Worm (Caenorhabditis elegans) whole organism, late embryonic: Measurements from ENCODE around the gene K10C2.7.
A peak's percentile ranks its signal among the peaks of the same experiment; 100 is the strongest.

Experiments used
- F13H6.1 ChIP-seq: sonication (generic microtip); optimal IDR thresholded peaks from 2 replicates; lab custom pipeline; 2016; ENCODE audit warnings: missing genetic modification characterization, missing compliant biosample characterization
- K02D7.2 ChIP-seq: sonication (generic microtip); optimal IDR thresholded peaks from 2 replicates; lab custom pipeline; 2017; ENCODE audit warnings: mild to moderate bottlenecking, missing genetic modification characterization, missing compliant biosample characterization
- T23F11.4 ChIP-seq: fragments of 200-800 bp; sonication (Bioruptor generic); optimal IDR thresholded peaks from 2 replicates; lab custom pipeline; 2018; ENCODE audit warnings: mild to moderate bottlenecking, missing genetic modification characterization, missing compliant biosample characterization
- Y22D7AL.16 ChIP-seq: sonication (generic microtip); optimal IDR thresholded peaks from 2 replicates; lab custom pipeline; 2016; ENCODE audit warnings: missing genetic modification characterization, missing compliant biosample characterization
- ceh-14 ChIP-seq: sonication (generic microtip); optimal IDR thresholded peaks from 2 replicates; lab custom pipeline; 2016; ENCODE audit warnings: missing genotype, missing genetic modification characterization, missing compliant biosample characterization
- ceh-2 ChIP-seq: sonication (generic microtip); optimal IDR thresholded peaks from 2 replicates; lab custom pipeline; 2016; ENCODE audit warnings: missing genotype, missing genetic modification characterization, missing compliant biosample characterization
- ceh-24 ChIP-seq: sonication (generic microtip); optimal IDR thresholded peaks from 2 replicates; lab custom pipeline; 2016; ENCODE audit warnings: mild to moderate bottlenecking, missing genetic modification characterization, missing compliant biosample characterization
- ceh-34 ChIP-seq: sonication (generic microtip); optimal IDR thresholded peaks from 2 replicates; lab custom pipeline; 2016; ENCODE audit warnings: mild to moderate bottlenecking, missing genetic modification characterization, missing compliant biosample characterization
- ceh-48 ChIP-seq: sonication (generic microtip); optimal IDR thresholded peaks from 2 replicates; lab custom pipeline; 2016; ENCODE audit warnings: missing genetic modification characterization, inconsistent platforms, missing compliant biosample characterization
- che-1 ChIP-seq: sonication (generic microtip); optimal IDR thresholded peaks from 2 replicates; lab custom pipeline; 2016; ENCODE audit warnings: mild to moderate bottlenecking, missing genetic modification characterization, missing compliant biosample characterization
- dmd-4 ChIP-seq: sonication (generic microtip); optimal IDR thresholded peaks from 2 replicates; lab custom pipeline; 2016; ENCODE audit warnings: borderline replicate concordance, missing genetic modification characterization, missing compliant biosample characterization
- dve-1 ChIP-seq: sonication (generic microtip); optimal IDR thresholded peaks from 2 replicates; lab custom pipeline; 2017; ENCODE audit warnings: antibody characterized with exemption, mild to moderate bottlenecking, missing genetic modification characterization, missing compliant biosample characterization
- elt-2 ChIP-seq: sonication (generic microtip); optimal IDR thresholded peaks from 2 replicates; lab custom pipeline; 2016; ENCODE audit warnings: missing genetic modification reagents, missing genetic modification characterization, missing compliant biosample characterization
- elt-4 ChIP-seq: sonication (generic microtip); optimal IDR thresholded peaks from 2 replicates; lab custom pipeline; 2016; ENCODE audit warnings: missing genetic modification characterization, missing compliant biosample characterization
- eyg-1 ChIP-seq: sonication (generic microtip); optimal IDR thresholded peaks from 2 replicates; lab custom pipeline; 2016; ENCODE audit warnings: missing genotype, missing genetic modification characterization, missing compliant biosample characterization
- fax-1 ChIP-seq: sonication (generic microtip); optimal IDR thresholded peaks from 2 replicates; lab custom pipeline; 2016; ENCODE audit warnings: missing genotype, missing genetic modification characterization, missing compliant biosample characterization
- fkh-6 ChIP-seq: sonication (generic microtip); optimal IDR thresholded peaks from 2 replicates; lab custom pipeline; 2016; ENCODE audit warnings: missing genetic modification characterization, missing compliant biosample characterization
- hlh-15 ChIP-seq: sonication (generic microtip); optimal IDR thresholded peaks from 2 replicates; lab custom pipeline; 2016; ENCODE audit warnings: missing genetic modification characterization, missing compliant biosample characterization
- hlh-6 ChIP-seq: sonication (generic microtip); optimal IDR thresholded peaks from 2 replicates; lab custom pipeline; 2016; ENCODE audit warnings: missing genotype, missing genetic modification characterization, missing compliant biosample characterization
- hlh-8 ChIP-seq: sonication (generic microtip); optimal IDR thresholded peaks from 2 replicates; lab custom pipeline; 2016; ENCODE audit warnings: missing genotype, missing genetic modification characterization, missing compliant biosample characterization
- madf-2 ChIP-seq: sonication (generic microtip); optimal IDR thresholded peaks from 2 replicates; lab custom pipeline; 2017; ENCODE audit warnings: missing genetic modification characterization, missing compliant biosample characterization
- mec-3 ChIP-seq: sonication (generic microtip); optimal IDR thresholded peaks from 2 replicates; lab custom pipeline; 2016; ENCODE audit warnings: borderline replicate concordance, missing genetic modification characterization, missing compliant biosample characterization
- nhr-11 ChIP-seq: fragments of 150-350 bp; optimal IDR thresholded peaks from 2 replicates; lab custom pipeline; 2014; ENCODE audit warnings: missing biosample characterization, missing genetic modification characterization
- npax-4 ChIP-seq: sonication (generic microtip); optimal IDR thresholded peaks from 2 replicates; lab custom pipeline; 2016; ENCODE audit warnings: missing genetic modification characterization, missing compliant biosample characterization
- pag-3 ChIP-seq: sonication (generic microtip); optimal IDR thresholded peaks from 2 replicates; lab custom pipeline; 2016; ENCODE audit warnings: missing compliant biosample characterization, missing genetic modification characterization, borderline replicate concordance
- pha-2 ChIP-seq: sonication (generic microtip); optimal IDR thresholded peaks from 2 replicates; lab custom pipeline; 2017; ENCODE audit warnings: mild to moderate bottlenecking, missing genetic modification characterization, missing compliant biosample characterization
- pqm-1 ChIP-seq: sonication (generic microtip); optimal IDR thresholded peaks from 2 replicates; lab custom pipeline; 2016; ENCODE audit warnings: missing genetic modification characterization, missing compliant biosample characterization
- pros-1 ChIP-seq: fragments of 150-350 bp; optimal IDR thresholded peaks from 2 replicates; lab custom pipeline; 2014; ENCODE audit warnings: missing biosample characterization, missing genetic modification reagents, missing genetic modification characterization
- rnt-1 ChIP-seq: sonication (generic microtip); optimal IDR thresholded peaks from 2 replicates; lab custom pipeline; 2016; ENCODE audit warnings: missing genetic modification characterization, missing compliant biosample characterization
- sdc-2 ChIP-seq: sonication (generic microtip); optimal IDR thresholded peaks from 2 replicates; lab custom pipeline; 2016; ENCODE audit warnings: missing genotype, missing genetic modification characterization, missing compliant biosample characterization
- tbx-2 ChIP-seq: sonication (generic microtip); optimal IDR thresholded peaks from 2 replicates; lab custom pipeline; 2016; ENCODE audit warnings: missing genetic modification characterization, missing compliant biosample characterization
- tbx-7 ChIP-seq: sonication (generic microtip); optimal IDR thresholded peaks from 2 replicates; lab custom pipeline; 2016; ENCODE audit warnings: missing genotype, missing genetic modification characterization, missing compliant biosample characterization
- unc-3 ChIP-seq, 2 experiments: fragments of 200-800 bp in 1 of 2; sonication (Bioruptor generic) in 1 of 2; sonication (generic microtip) in 1 of 2; conservative IDR thresholded peaks in 1 of 2; optimal IDR thresholded peaks in 1 of 2; 2 replicates each; pipeline versions ENCODE4 v1.3.6 to Lab custom; 2016 to 2022; ENCODE audit warnings: missing compliant biosample characterization in 2 of 2, missing genetic modification characterization in 2 of 2, missing genetic modification reagents in 1 of 2
- unc-42 ChIP-seq: sonication (generic microtip); optimal IDR thresholded peaks from 2 replicates; lab custom pipeline; 2016; ENCODE audit warnings: missing genotype, missing genetic modification characterization, missing compliant biosample characterization
- unc-55 ChIP-seq: sonication (generic microtip); optimal IDR thresholded peaks from 2 replicates; lab custom pipeline; 2017; ENCODE audit warnings: missing biosample characterization, missing genetic modification reagents, missing genetic modification characterization
- unc-86 ChIP-seq: sonication (generic microtip); optimal IDR thresholded peaks from 2 replicates; lab custom pipeline; 2016; ENCODE audit warnings: missing genetic modification characterization, missing compliant biosample characterization
- zip-5 ChIP-seq: sonication (generic microtip); optimal IDR thresholded peaks from 2 replicates; lab custom pipeline; 2016; ENCODE audit warnings: missing genetic modification characterization, missing compliant biosample characterization

Gene K10C2.7

DNA sequence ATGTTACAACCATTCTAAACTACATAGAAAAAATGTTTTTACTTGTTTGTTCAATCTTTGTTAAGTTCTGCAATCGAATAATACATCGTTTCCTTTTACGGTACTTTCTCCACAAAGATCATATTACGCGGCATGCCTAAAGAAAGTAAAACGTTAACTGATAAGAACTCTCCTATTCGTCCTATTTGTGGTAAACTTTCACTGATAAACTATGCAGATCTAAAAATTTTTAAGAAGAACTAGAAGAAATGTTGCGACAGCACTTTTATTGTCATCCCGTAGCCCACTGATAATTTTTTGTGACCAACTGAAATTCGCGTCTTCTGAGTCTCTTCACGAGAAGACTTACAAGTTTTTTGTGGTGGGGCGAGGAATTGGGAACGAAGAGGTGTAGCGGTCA is 16.1 kb downstream of the K10C2.7 start:
- TF ChIP-seq unc-86 (tag; lab: Kevin White, UChicago): no peak

DNA sequence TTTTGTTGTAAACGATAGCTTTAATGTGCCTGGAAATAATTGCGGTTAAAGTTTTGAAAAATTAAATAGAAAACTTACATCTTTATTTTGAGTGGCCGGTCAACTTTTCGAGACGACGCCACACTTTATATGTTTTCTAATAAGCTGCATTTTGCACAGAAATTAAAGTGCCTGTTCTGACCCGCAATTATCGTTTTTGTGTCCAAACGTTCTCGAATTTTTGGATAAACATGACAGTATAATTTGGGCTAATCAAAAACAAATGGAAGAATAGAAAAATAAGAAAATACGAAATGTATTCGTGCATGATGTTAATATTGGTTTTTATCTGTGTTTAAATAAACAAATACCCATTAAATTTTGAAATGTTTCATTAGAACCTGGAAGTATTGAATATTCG is 22.6 kb downstream of the K10C2.7 start, which contains the start of gene K10C2.12:
Gene K10C2.12, minus strand, starts transcription at position 101 of the 400 bp plus-strand sequence.
- TF ChIP-seq unc-55 (GFP tag; lab: Kevin White, UChicago) (no peak), elt-4 (tag; lab: Kevin White, UChicago) (no peak), sdc-2 (tag; lab: Kevin White, UChicago) (no peak), pag-3 (tag; lab: Kevin White, UChicago) (no peak), zip-5 (tag; lab: Kevin White, UChicago) (no peak), che-1 (tag; lab: Kevin White, UChicago) (no peak), ceh-14 (tag; lab: Kevin White, UChicago) (no peak), ceh-2 (tag; lab: Kevin White, UChicago) (no peak), ceh-24 (tag; lab: Kevin White, UChicago) (no peak)

DNA sequence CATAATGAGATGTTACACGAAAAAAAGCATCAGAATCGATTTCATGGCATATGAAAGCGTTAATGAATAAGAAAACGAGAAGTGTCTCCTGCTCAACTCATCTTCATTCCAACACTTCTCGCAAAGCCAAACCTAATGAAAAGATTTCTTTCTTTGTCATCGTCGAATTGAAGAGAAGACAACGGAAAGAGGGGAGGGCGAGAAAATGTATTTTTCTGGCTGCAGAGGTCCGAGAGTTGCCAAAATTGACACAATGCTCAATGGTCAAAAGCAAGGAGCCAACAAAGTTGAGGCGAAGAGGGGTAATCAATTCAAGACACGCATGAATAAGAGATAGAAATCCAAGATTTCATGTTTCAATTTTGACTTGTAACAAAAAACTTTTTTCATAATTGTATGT is 24.2 kb downstream of the K10C2.7 start:
- no peak for TF ChIP-seq ceh-34 (tag; lab: Kevin White, UChicago)
- TF ChIP-seq unc-42 (tag; lab: Kevin White, UChicago): peak; percentile 81

DNA sequence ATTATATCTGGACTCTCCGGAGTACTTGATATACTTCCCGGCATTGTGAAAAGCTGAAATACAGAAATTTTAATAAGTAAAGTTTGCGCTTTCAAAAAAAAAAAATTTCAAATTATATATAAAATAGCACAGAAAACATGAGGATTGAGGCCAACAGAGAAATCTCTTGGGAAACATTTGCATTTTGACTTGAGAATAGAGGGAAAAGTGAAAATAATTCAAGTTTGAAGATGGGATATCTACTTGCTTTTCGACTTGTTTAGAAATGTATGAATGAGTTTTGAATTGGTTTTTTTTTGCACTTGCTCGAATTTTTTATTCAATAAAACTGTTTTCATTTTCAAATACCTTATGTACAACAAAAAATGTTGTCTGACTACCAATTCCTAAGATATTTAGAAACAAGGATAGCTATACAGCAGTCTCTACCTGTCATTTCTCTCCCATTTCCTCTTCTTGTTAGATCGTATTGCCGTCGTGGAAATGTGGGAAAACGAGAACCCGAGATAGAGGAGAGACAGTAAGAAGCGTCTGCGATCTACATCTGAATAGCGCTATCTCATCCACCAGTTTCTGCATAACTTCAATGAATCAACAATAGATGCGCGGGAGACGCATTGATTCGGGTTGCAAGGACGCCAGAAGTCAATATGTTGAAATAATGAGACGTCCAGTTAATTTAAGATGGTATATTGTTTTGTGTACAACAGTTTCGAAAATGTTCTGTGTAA is 26.8 kb downstream of the K10C2.7 start, which contains the start of gene T22E5.6:
Gene T22E5.6, minus strand, starts transcription at position 51 of the 731 bp plus-strand sequence.
- TF ChIP-seq eyg-1 (tag; lab: Kevin White, UChicago) (no peak), T23F11.4 (GFP tag; lab: Kevin White, UChicago) (no peak), madf-2 (tag; lab: Kevin White, UChicago) (no peak), F13H6.1 (tag; lab: Kevin White, UChicago) (no peak), tbx-7 (tag; lab: Kevin White, UChicago) (no peak), fkh-6 (tag; lab: Kevin White, UChicago) (no peak), dmd-4 (no peak), pha-2 (tag; lab: Kevin White, UChicago) (no peak), rnt-1 (no peak), ceh-48 (no peak), npax-4 (tag; lab: Kevin White, UChicago) (no peak), ceh-24 (tag; lab: Kevin White, UChicago) (no peak), hlh-8 (tag; lab: Kevin White, UChicago) (no peak), unc-86 (tag; lab: Kevin White, UChicago) (no peak), dve-1 (tag; lab: Kevin White, UChicago) (no peak), pqm-1 (tag; lab: Kevin White, UChicago) (no peak)

DNA sequence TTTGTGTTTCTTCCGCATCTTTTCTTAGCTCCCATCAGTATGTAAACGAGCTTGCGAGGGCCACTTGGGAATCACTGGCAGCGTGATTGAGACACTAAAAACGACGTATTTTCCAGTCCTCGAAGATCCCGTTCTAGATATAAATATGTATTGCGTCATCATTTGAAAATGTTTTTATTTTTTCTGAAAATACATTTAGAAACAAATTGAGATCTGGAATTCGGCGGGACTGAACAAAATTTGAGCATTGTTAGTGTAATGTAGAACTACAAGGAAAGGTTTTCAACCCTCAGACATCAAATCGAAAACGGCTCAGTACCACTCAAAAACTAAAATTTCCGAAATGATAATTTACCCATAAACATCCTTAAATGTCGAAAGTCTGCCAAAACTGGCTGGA is 29.7 kb downstream of the K10C2.7 start:
- TF ChIP-seq nhr-11 (tag; lab: Kevin White, UChicago): no peak
- no peak for TF ChIP-seq npax-4 (tag; lab: Kevin White, UChicago)
- TF ChIP-seq ceh-34 (tag; lab: Kevin White, UChicago): no peak
- no peak for TF ChIP-seq tbx-2
- no peak for TF ChIP-seq hlh-15 (tag; lab: Kevin White, UChicago)
- no peak for TF ChIP-seq K02D7.2 (tag; lab: Kevin White, UChicago)
- no peak for TF ChIP-seq pros-1
- TF ChIP-seq hlh-6: no peak
- TF ChIP-seq Y22D7AL.16 (tag; lab: Kevin White, UChicago): no peak
- TF ChIP-seq mec-3 (tag; lab: Kevin White, UChicago): no peak
- TF ChIP-seq unc-3 (GFP tag; conservative IDR thresholded peaks at IDR 0.05; lab: Robert Waterston, UW): no peak
- no peak for TF ChIP-seq unc-3 (tag; optimal IDR thresholded peaks at IDR 0.05; lab: Kevin White, UChicago)
- no peak for TF ChIP-seq elt-2 (tag; lab: Kevin White, UChicago)
- no peak for TF ChIP-seq tbx-7 (tag; lab: Kevin White, UChicago)
- no peak for TF ChIP-seq unc-86 (tag; lab: Kevin White, UChicago)
- TF ChIP-seq fax-1 (tag; lab: Kevin White, UChicago): no peak
